Fruit fly (Drosophila melanogaster) whole organism, embryonic: ENCODE data around the gene CG15740.
A peak's percentile ranks its signal among the peaks of the same experiment; 100 is the strongest.

Experiments used
- Atf-2 ChIP-seq: fragments of 200-800 bp; sonication (Bioruptor generic); optimal IDR thresholded peaks from 2 replicates; lab custom pipeline; 2016; ENCODE audit warnings: missing biosample characterization, missing genetic modification characterization
- Bgb ChIP-seq: fragments of 200-800 bp; sonication (Bioruptor generic); IDR thresholded peaks from 2 replicates; pipeline ENCODE4 v1.3.6; 2022; ENCODE audit warnings: missing biosample characterization, missing genetic modification characterization; ENCODE audit not compliant: partially characterized antibody
- CG10321 ChIP-seq: fragments of 200-800 bp; sonication (Bioruptor generic); IDR thresholded peaks from 2 replicates; pipeline ENCODE4 v1.3.6; 2022; ENCODE audit warnings: missing biosample characterization, missing genetic modification characterization
- CG10654 ChIP-seq: fragments of 200-800 bp; sonication (Bioruptor generic); optimal IDR thresholded peaks from 2 replicates; lab custom pipeline; 2016; ENCODE audit warnings: missing biosample characterization, missing genetic modification characterization
- CG12391 ChIP-seq: fragments of 200-800 bp; sonication (Bioruptor generic); optimal IDR thresholded peaks from 3 replicates; lab custom pipeline; 2018; ENCODE audit warnings: missing biosample characterization, mild to moderate bottlenecking, missing genetic modification characterization, moderate library complexity
- CG12769 ChIP-seq: fragments of 200-800 bp; sonication (Bioruptor generic); optimal IDR thresholded peaks from 2 replicates; lab custom pipeline; 2019; ENCODE audit warnings: missing biosample characterization, mild to moderate bottlenecking, missing genetic modification characterization, moderate library complexity
- CG13287 ChIP-seq: fragments of 200-800 bp; sonication (Bioruptor generic); IDR thresholded peaks from 2 replicates; pipeline ENCODE4 v1.3.6; 2022; ENCODE audit warnings: missing biosample characterization, missing genetic modification characterization; ENCODE audit not compliant: partially characterized antibody
- CG14860 ChIP-seq: fragments of 200-800 bp; sonication (Bioruptor generic); IDR thresholded peaks from 3 replicates; pipeline ENCODE4 v1.3.6; 2022; ENCODE audit warnings: missing biosample characterization, missing genetic modification characterization; ENCODE audit not compliant: partially characterized antibody
- CG15696 ChIP-seq: fragments of 200-800 bp; sonication (Bioruptor generic); optimal IDR thresholded peaks from 2 replicates; lab custom pipeline; 2019; ENCODE audit warnings: missing biosample characterization, mild to moderate bottlenecking, missing genetic modification characterization, moderate library complexity
- CG16779 ChIP-seq: fragments of 200-800 bp; sonication (Bioruptor generic); IDR thresholded peaks from 2 replicates; pipeline ENCODE4 v1.3.6; 2022; ENCODE audit warnings: missing biosample characterization, missing genetic modification characterization
- CG2712 ChIP-seq: fragments of 200-800 bp; optimal IDR thresholded peaks from 3 replicates; lab custom pipeline; 2019; ENCODE audit warnings: missing biosample characterization, mild to moderate bottlenecking, missing genetic modification characterization, moderate library complexity
- CG32772 ChIP-seq: fragments of 200-800 bp; sonication (Bioruptor generic); IDR thresholded peaks from 2 replicates; pipeline ENCODE4 v1.3.6; 2022; ENCODE audit warnings: missing biosample characterization, missing genetic modification characterization
- CG3407 ChIP-seq: fragments of 200-800 bp; sonication (Bioruptor generic); optimal IDR thresholded peaks from 2 replicates; lab custom pipeline; 2018; ENCODE audit warnings: missing biosample characterization, mild to moderate bottlenecking, missing genetic modification characterization
- CG3838 ChIP-seq: fragments of 200-800 bp; sonication (Bioruptor generic); optimal IDR thresholded peaks from 3 replicates; lab custom pipeline; 2016; ENCODE audit warnings: missing biosample characterization, missing genetic modification characterization
- CG4617 ChIP-seq: fragments of 200-800 bp; sonication (Bioruptor generic); optimal IDR thresholded peaks from 3 replicates; lab custom pipeline; 2016; ENCODE audit warnings: missing biosample characterization, missing genetic modification characterization, borderline replicate concordance
- CG5180 ChIP-seq: fragments of 200-800 bp; sonication (Bioruptor generic); optimal IDR thresholded peaks from 3 replicates; lab custom pipeline; 2017; ENCODE audit warnings: missing biosample characterization, missing genetic modification characterization, mild to moderate bottlenecking, moderate library complexity, missing genetic modification reagents
- CG5245 ChIP-seq: fragments of 200-800 bp; sonication (Bioruptor generic); optimal IDR thresholded peaks from 3 replicates; lab custom pipeline; 2016; ENCODE audit warnings: missing biosample characterization, missing genetic modification characterization
- CG6272 ChIP-seq: fragments of 200-800 bp; sonication (Bioruptor generic); IDR thresholded peaks from 2 replicates; pipeline ENCODE4 v1.3.6; 2022; ENCODE audit warnings: missing biosample characterization, missing genetic modification characterization
- CG7786 ChIP-seq: fragments of 200-800 bp; sonication (Bioruptor generic); optimal IDR thresholded peaks from 2 replicates; lab custom pipeline; 2016; ENCODE audit warnings: missing biosample characterization, missing genetic modification characterization
- CG7963 ChIP-seq: fragments of 200-800 bp; sonication (Bioruptor generic); IDR thresholded peaks from 3 replicates; pipeline ENCODE4 v1.3.6; 2022; ENCODE audit warnings: missing biosample characterization, missing genetic modification characterization; ENCODE audit not compliant: partially characterized antibody
- CG8388 ChIP-seq: fragments of 200-800 bp; sonication (Bioruptor generic); optimal IDR thresholded peaks from 2 replicates; lab custom pipeline; 2019; ENCODE audit warnings: missing biosample characterization, mild to moderate bottlenecking, missing genetic modification characterization, moderate library complexity
- Dbx ChIP-seq: fragments of 200-800 bp; sonication (Bioruptor generic); IDR thresholded peaks from 3 replicates; pipeline ENCODE4 v1.3.6; 2022; ENCODE audit warnings: missing biosample characterization, missing genetic modification characterization
- Fer1 ChIP-seq: fragments of 200-800 bp; sonication (Bioruptor generic); optimal IDR thresholded peaks from 2 replicates; lab custom pipeline; 2017; ENCODE audit warnings: missing biosample characterization, mild to moderate bottlenecking, missing genetic modification characterization
- GATAe ChIP-seq: fragments of 200-800 bp; sonication (Bioruptor generic); conservative IDR thresholded peaks from 2 replicates; pipeline ENCODE4 v1.3.6; 2022; ENCODE audit warnings: missing biosample characterization, missing genetic modification characterization
- H2.0 ChIP-seq: fragments of 200-800 bp; sonication (Bioruptor generic); IDR thresholded peaks from 2 replicates; pipeline ENCODE4 v1.3.6; 2022; ENCODE audit warnings: missing biosample characterization, missing genetic modification characterization
- MBD-R2 ChIP-seq: fragments of 200-800 bp; sonication (Bioruptor generic); IDR thresholded peaks from 2 replicates; pipeline ENCODE4 v1.3.6; 2022; ENCODE audit warnings: missing biosample characterization, missing genetic modification characterization
- MESR4 ChIP-seq: fragments of 200-800 bp; sonication (Bioruptor generic); optimal IDR thresholded peaks from 2 replicates; lab custom pipeline; 2018; ENCODE audit warnings: missing biosample characterization, mild to moderate bottlenecking, missing genetic modification characterization, moderate library complexity
- Myb ChIP-seq: fragments of 200-800 bp; sonication (Bioruptor generic); optimal IDR thresholded peaks from 2 replicates; lab custom pipeline; 2016; ENCODE audit warnings: missing biosample characterization, missing genetic modification characterization
- NC2α ChIP-seq: fragments of 200-800 bp; sonication (Bioruptor generic); optimal IDR thresholded peaks from 2 replicates; lab custom pipeline; 2016; ENCODE audit warnings: missing biosample characterization, missing genetic modification characterization
- NC2β ChIP-seq: fragments of 200-800 bp; sonication (Bioruptor generic); optimal IDR thresholded peaks from 2 replicates; lab custom pipeline; 2016; ENCODE audit warnings: missing biosample characterization, missing genetic modification characterization
- NK7.1 ChIP-seq: fragments of 200-800 bp; sonication (Bioruptor generic); optimal IDR thresholded peaks from 3 replicates; lab custom pipeline; 2016; ENCODE audit warnings: missing biosample characterization, missing genetic modification characterization
- PHDP ChIP-seq: fragments of 200-800 bp; sonication (Bioruptor generic); optimal IDR thresholded peaks from 3 replicates; lab custom pipeline; 2018; ENCODE audit warnings: missing biosample characterization, mild to moderate bottlenecking, missing genetic modification characterization, moderate library complexity
- Sox102F ChIP-seq: fragments of 200-800 bp; sonication (Bioruptor generic); optimal IDR thresholded peaks from 2 replicates; lab custom pipeline; 2018; ENCODE audit warnings: missing biosample characterization, mild to moderate bottlenecking, missing genetic modification characterization, moderate library complexity
- Sry-δ ChIP-seq: fragments of 200-800 bp; sonication (Bioruptor generic); optimal IDR thresholded peaks from 2 replicates; lab custom pipeline; 2016; ENCODE audit warnings: missing biosample characterization, missing genetic modification characterization
- Tbp ChIP-seq: fragments of >200 bp; optimal IDR thresholded peaks from 2 replicates; lab custom pipeline; 2018; ENCODE audit warnings: missing biosample characterization, missing genetic modification characterization
- corto ChIP-seq: fragments of 200-800 bp; sonication (Bioruptor generic); optimal IDR thresholded peaks from 2 replicates; lab custom pipeline; 2016; ENCODE audit warnings: missing biosample characterization, mild to moderate bottlenecking, missing genetic modification characterization, moderate library complexity
- fu2 ChIP-seq: fragments of 200-800 bp; sonication (Bioruptor generic); optimal IDR thresholded peaks from 2 replicates; lab custom pipeline; 2016; ENCODE audit warnings: missing biosample characterization, missing genetic modification characterization
- grau ChIP-seq: fragments of 200-800 bp; optimal IDR thresholded peaks from 3 replicates; lab custom pipeline; 2019; ENCODE audit warnings: missing biosample characterization, mild to moderate bottlenecking, missing genetic modification characterization, moderate library complexity
- gsb-n ChIP-seq: fragments of 200-800 bp; sonication (Bioruptor generic); optimal IDR thresholded peaks from 3 replicates; lab custom pipeline; 2018; ENCODE audit warnings: missing biosample characterization, mild to moderate bottlenecking, missing genetic modification characterization
- kah ChIP-seq: fragments of 200-800 bp; sonication (Bioruptor generic); optimal IDR thresholded peaks from 2 replicates; lab custom pipeline; 2018; ENCODE audit warnings: missing biosample characterization, mild to moderate bottlenecking, missing genetic modification characterization
- klu ChIP-seq: fragments of 200-800 bp; sonication (Bioruptor generic); IDR thresholded peaks from 2 replicates; pipeline ENCODE4 v1.3.6; 2022; ENCODE audit warnings: missing biosample characterization, missing genetic modification characterization
- mirr ChIP-seq: fragments of 200-800 bp; sonication (Bioruptor generic); optimal IDR thresholded peaks from 3 replicates; lab custom pipeline; 2018; ENCODE audit warnings: missing biosample characterization, mild to moderate bottlenecking, missing genetic modification characterization
- p53 ChIP-seq: fragments of 200-800 bp; sonication (Bioruptor generic); optimal IDR thresholded peaks from 2 replicates; lab custom pipeline; 2016; ENCODE audit warnings: missing biosample characterization, missing genetic modification characterization
- ranshi ChIP-seq: fragments of 200-800 bp; sonication (Bioruptor generic); IDR thresholded peaks from 2 replicates; pipeline ENCODE4 v1.3.6; 2022; ENCODE audit warnings: missing biosample characterization, missing genetic modification characterization
- ro ChIP-seq: fragments of 200-800 bp; sonication (Bioruptor generic); IDR thresholded peaks from 2 replicates; pipeline ENCODE4 v1.3.6; 2022; ENCODE audit warnings: missing biosample characterization, missing genetic modification characterization
- ssp ChIP-seq: fragments of 200-800 bp; sonication (Bioruptor generic); IDR thresholded peaks from 2 replicates; pipeline ENCODE4 v1.3.6; 2022; ENCODE audit warnings: missing biosample characterization, missing genetic modification characterization
- stwl ChIP-seq: fragments of 200-800 bp; sonication (Bioruptor generic); optimal IDR thresholded peaks from 3 replicates; lab custom pipeline; 2018; ENCODE audit warnings: missing biosample characterization, mild to moderate bottlenecking, missing genetic modification characterization, moderate library complexity
- sug ChIP-seq: fragments of 200-800 bp; optimal IDR thresholded peaks from 2 replicates; lab custom pipeline; 2019; ENCODE audit warnings: missing biosample characterization, mild to moderate bottlenecking, missing genetic modification characterization, moderate library complexity
- unpg ChIP-seq: fragments of 200-800 bp; sonication (Bioruptor generic); optimal IDR thresholded peaks from 3 replicates; lab custom pipeline; 2018; ENCODE audit warnings: missing biosample characterization, mild to moderate bottlenecking, missing genetic modification characterization, moderate library complexity
- usp ChIP-seq: fragments of >200 bp; optimal IDR thresholded peaks from 2 replicates; lab custom pipeline; 2017; ENCODE audit warnings: missing biosample characterization, missing genetic modification characterization
- vnd ChIP-seq: fragments of 200-800 bp; sonication (Bioruptor generic); IDR thresholded peaks from 3 replicates; pipeline ENCODE4 v1.3.6; 2022; ENCODE audit warnings: missing biosample characterization, missing genetic modification characterization; ENCODE audit not compliant: partially characterized antibody
- zfh2 ChIP-seq: fragments of 200-800 bp; sonication (Bioruptor generic); optimal IDR thresholded peaks from 2 replicates; lab custom pipeline; 2016; ENCODE audit warnings: missing biosample characterization, missing genetic modification characterization

Gene CG15740

dm6 chrX:11888142-11888541 is 42.2 kb upstream of the CG15740 start, which contains the start of gene CG1840 (continued):
- TF ChIP-seq CG14860 (GFP tag; lab: Robert Waterston, UW): peak; percentile 55; the same call in 2 of the 3 replicates
- TF ChIP-seq corto (GFP tag; lab: Kevin White, UChicago): no peak
- peak; percentile 59; the same call in 1 of the 2 replicates for TF ChIP-seq CG32772 (GFP tag; lab: Robert Waterston, UW)
- peak; percentile 31 for TF ChIP-seq CG4617 (GFP tag; lab: Kevin White, UChicago)
- no peak for TF ChIP-seq CG7786
- TF ChIP-seq H2.0: no peak
- TF ChIP-seq MBD-R2 (GFP tag; lab: Robert Waterston, UW): peak; percentile 61
- no peak for TF ChIP-seq ranshi (GFP tag; lab: Robert Waterston, UW)
- TF ChIP-seq klu (GFP tag; lab: Robert Waterston, UW): no peak
- TF ChIP-seq CG15696 (tag; lab: Kevin White, UChicago): no peak
- peak; percentile 1 for TF ChIP-seq zfh2 (GFP tag; lab: Kevin White, UChicago)
- TF ChIP-seq unpg (GFP tag; lab: Kevin White, UChicago): no peak
- peak; percentile 87 for TF ChIP-seq Sry-δ (GFP tag; lab: Kevin White, UChicago)
- no peak for TF ChIP-seq CG10321
- TF ChIP-seq CG5245: no peak
- peak; percentile 85 for TF ChIP-seq CG13287 (GFP tag; lab: Robert Waterston, UW)
- TF ChIP-seq CG12769 (tag; lab: Kevin White, UChicago): no peak
- peak; percentile 59 for TF ChIP-seq stwl (tag; lab: Kevin White, UChicago)
- TF ChIP-seq kah (GFP tag; lab: Kevin White, UChicago): no peak
- TF ChIP-seq CG8388: no peak
- TF ChIP-seq CG5180 (GFP tag; lab: Kevin White, UChicago): no peak
- no peak for TF ChIP-seq gsb-n (tag; lab: Kevin White, UChicago)
- no peak for TF ChIP-seq ro
- TF ChIP-seq CG3407: no peak
- no peak for TF ChIP-seq CG3838 (GFP tag; lab: Kevin White, UChicago)
- TF ChIP-seq CG10654 (GFP tag; lab: Kevin White, UChicago): no peak
- TF ChIP-seq CG7963: peak; percentile 55; the same call in 2 of the 3 replicates
- TF ChIP-seq MESR4 (GFP tag; lab: Kevin White, UChicago): peak; percentile 67
- peak; percentile 15 for TF ChIP-seq CG12391 (tag; lab: Kevin White, UChicago)
- TF ChIP-seq NK7.1 (GFP tag; lab: Kevin White, UChicago): no peak
- no peak for TF ChIP-seq GATAe (GFP tag; lab: Robert Waterston, UW)
- no peak for TF ChIP-seq CG6272 (GFP tag; lab: Robert Waterston, UW)
- TF ChIP-seq Tbp (GFP tag; lab: Kevin White, UChicago): no peak
- no peak for TF ChIP-seq Myb (GFP tag; lab: Kevin White, UChicago)
- TF ChIP-seq Sox102F (GFP tag; lab: Kevin White, UChicago): no peak
- TF ChIP-seq NC2β (GFP tag; lab: Kevin White, UChicago): no peak
- TF ChIP-seq Atf-2 (GFP tag; lab: Kevin White, UChicago): no peak
- peak; percentile 8 for TF ChIP-seq sug (tag; lab: Kevin White, UChicago)
- TF ChIP-seq vnd (GFP tag; lab: Robert Waterston, UW): peak; percentile 70
- no peak for TF ChIP-seq fu2 (GFP tag; lab: Kevin White, UChicago)
- TF ChIP-seq Bgb (GFP tag; lab: Robert Waterston, UW): peak; percentile 72
- TF ChIP-seq mirr (GFP tag; lab: Kevin White, UChicago): no peak
- TF ChIP-seq PHDP (tag; lab: Kevin White, UChicago): peak; percentile 0
- TF ChIP-seq ssp (GFP tag; lab: Robert Waterston, UW): no peak
- TF ChIP-seq usp (GFP tag; lab: Kevin White, UChicago): no peak
- TF ChIP-seq Fer1: no peak
- no peak for TF ChIP-seq NC2α (GFP tag; lab: Kevin White, UChicago)
- peak; percentile 13 for TF ChIP-seq CG2712
- TF ChIP-seq grau (tag; lab: Kevin White, UChicago): peak; percentile 25
- no peak for TF ChIP-seq p53 (GFP tag; lab: Kevin White, UChicago)
- TF ChIP-seq Dbx (GFP tag; lab: Robert Waterston, UW): no peak
- TF ChIP-seq CG16779 (GFP tag; lab: Robert Waterston, UW): no peak
